Worm (Caenorhabditis elegans) whole organism, L3 larva: ENCODE results near the gene dpy-23.

Experiments
- ceh-82 ChIP-seq: fragments of 150-350 bp; optimal IDR thresholded peaks from 2 replicates; lab custom pipeline; 2014; ENCODE audit warnings: missing biosample characterization, missing genetic modification characterization
- egl-5 ChIP-seq: fragments of 150-350 bp; optimal IDR thresholded peaks from 2 replicates; lab custom pipeline; 2017; ENCODE audit warnings: missing biosample characterization, missing genetic modification reagents, missing genetic modification characterization, inconsistent platforms
- elt-2 ChIP-seq: sonication (generic microtip); optimal IDR thresholded peaks from 2 replicates; lab custom pipeline; 2016; ENCODE audit warnings: missing genetic modification reagents, mild to moderate bottlenecking, missing genetic modification characterization, missing compliant biosample characterization
- fkh-10 ChIP-seq: sonication (generic microtip); optimal IDR thresholded peaks from 2 replicates; lab custom pipeline; 2017; ENCODE audit warnings: missing biosample characterization, missing genetic modification reagents, missing genetic modification characterization
- fos-1 ChIP-seq: fragments of 150-350 bp; optimal IDR thresholded peaks from 2 replicates; lab custom pipeline; 2014; ENCODE audit warnings: missing biosample characterization, missing genetic modification characterization
- jun-1 ChIP-seq: fragments of 150-350 bp; optimal IDR thresholded peaks from 2 replicates; lab custom pipeline; 2014; ENCODE audit warnings: missing biosample characterization, missing genetic modification reagents, missing genetic modification characterization
- lin-39 ChIP-seq: fragments of 150-350 bp; optimal IDR thresholded peaks from 2 replicates; lab custom pipeline; 2018; ENCODE audit warnings: missing biosample characterization, missing genetic modification reagents, missing genetic modification characterization
- mdl-1 ChIP-seq: fragments of 150-350 bp; optimal IDR thresholded peaks from 2 replicates; lab custom pipeline; 2014; ENCODE audit warnings: missing biosample characterization, missing genetic modification characterization
- nhr-12 ChIP-seq: fragments of 150-350 bp; optimal IDR thresholded peaks from 2 replicates; lab custom pipeline; 2014; ENCODE audit warnings: missing biosample characterization, missing genetic modification characterization
- pqm-1 ChIP-seq: fragments of 150-350 bp; optimal IDR thresholded peaks from 2 replicates; lab custom pipeline; 2017; ENCODE audit warnings: missing biosample characterization, missing genetic modification characterization, inconsistent platforms
- snpc-4 ChIP-seq: fragments of 150-350 bp; optimal IDR thresholded peaks from 2 replicates; lab custom pipeline; 2014; ENCODE audit warnings: missing biosample characterization, missing genetic modification characterization
- unc-62 ChIP-seq: fragments of 150-350 bp; sonication (generic microtip); optimal IDR thresholded peaks from 4 replicates; lab custom pipeline; 2014; ENCODE audit warnings: missing biosample characterization, missing genetic modification reagents, missing genetic modification characterization
- zag-1 ChIP-seq: fragments of 150-350 bp; optimal IDR thresholded peaks from 2 replicates; lab custom pipeline; 2014; ENCODE audit warnings: missing biosample characterization, missing genetic modification characterization
- ztf-11 ChIP-seq: fragments of 150-350 bp; optimal IDR thresholded peaks from 2 replicates; lab custom pipeline; 2014; ENCODE audit warnings: missing biosample characterization, missing genetic modification characterization

- TF ChIP-seq fos-1 (tag; lab: Kevin White, UChicago), result no peak
- no peak for TF ChIP-seq snpc-4
- no peak for TF ChIP-seq egl-5 (tag; lab: Kevin White, UChicago)
- no peak for TF ChIP-seq fkh-10 (GFP tag; lab: Kevin White, UChicago)
- TF ChIP-seq lin-39, result no peak
- no peak for TF ChIP-seq elt-2 (tag; lab: Kevin White, UChicago)
- no peak for TF ChIP-seq zag-1 (tag; lab: Kevin White, UChicago)
- TF ChIP-seq unc-62 (GFP tag; lab: Kevin White, UChicago), result no peak
- no peak for TF ChIP-seq mdl-1 (tag; lab: Kevin White, UChicago)
- no peak for TF ChIP-seq ztf-11 (tag; lab: Kevin White, UChicago)
- TF ChIP-seq ceh-82 (tag; lab: Kevin White, UChicago), result no peak
- no peak for TF ChIP-seq pqm-1 (tag; lab: Kevin White, UChicago)
- no peak for TF ChIP-seq jun-1 (tag; lab: Kevin White, UChicago)
- TF ChIP-seq nhr-12 (tag; lab: Kevin White, UChicago), result no peak
Observed at ce11 chrX:4377689-4378088, 11.5 kb upstream of the dpy-23 start, which contains the start of gene R160.12.
